Fruit fly (Drosophila melanogaster) whole organism, embryonic: ENCODE measurements around the gene Sps2.

ENCODE experiments used
- Ada2b ChIP-seq: fragments of 200-800 bp; sonication (Bioruptor generic); IDR thresholded peaks from 2 replicates; pipeline ENCODE4 v1.3.6; 2022; ENCODE audit warnings: missing biosample characterization, missing genetic modification characterization
- Bdp1 ChIP-seq: fragments of 200-800 bp; sonication (Bioruptor generic); optimal IDR thresholded peaks from 3 replicates; lab custom pipeline; 2016; ENCODE audit warnings: missing biosample characterization, missing genetic modification characterization
- Bgb ChIP-seq: fragments of 200-800 bp; sonication (Bioruptor generic); IDR thresholded peaks from 2 replicates; pipeline ENCODE4 v1.3.6; 2022; ENCODE audit warnings: missing biosample characterization, missing genetic modification characterization; ENCODE audit not compliant: partially characterized antibody
- BtbVII ChIP-seq: fragments of 200-800 bp; sonication (Bioruptor generic); optimal IDR thresholded peaks from 3 replicates; lab custom pipeline; 2017; ENCODE audit warnings: missing biosample characterization, mild to moderate bottlenecking, missing genetic modification characterization
- CG10209 ChIP-seq: fragments of 200-800 bp; sonication (Bioruptor generic); optimal IDR thresholded peaks from 3 replicates; lab custom pipeline; 2017; ENCODE audit warnings: missing biosample characterization, mild to moderate bottlenecking, missing genetic modification characterization, missing genetic modification reagents
- CG11695 ChIP-seq: fragments of 200-800 bp; sonication (Bioruptor generic); IDR thresholded peaks from 3 replicates; pipeline ENCODE4 v1.3.6; 2022; ENCODE audit warnings: missing biosample characterization, missing genetic modification characterization
- CG13894 ChIP-seq: fragments of 200-800 bp; sonication (Bioruptor generic); optimal IDR thresholded peaks from 3 replicates; lab custom pipeline; 2018; ENCODE audit warnings: missing biosample characterization, mild to moderate bottlenecking, missing genetic modification characterization, moderate library complexity
- CG14014 ChIP-seq: fragments of 200-800 bp; sonication (Bioruptor generic); IDR thresholded peaks from 2 replicates; pipeline ENCODE4 v1.3.6; 2022; ENCODE audit warnings: missing biosample characterization, missing genetic modification characterization
- CG15601 ChIP-seq: fragments of 200-800 bp; sonication (Bioruptor generic); optimal IDR thresholded peaks from 3 replicates; lab custom pipeline; 2019; ENCODE audit warnings: missing biosample characterization, mild to moderate bottlenecking, missing genetic modification characterization, moderate library complexity
- CG15696 ChIP-seq: fragments of 200-800 bp; sonication (Bioruptor generic); optimal IDR thresholded peaks from 2 replicates; lab custom pipeline; 2019; ENCODE audit warnings: missing biosample characterization, mild to moderate bottlenecking, missing genetic modification characterization, moderate library complexity
- CG16815 ChIP-seq: fragments of 200-800 bp; sonication (Bioruptor generic); optimal IDR thresholded peaks from 3 replicates; lab custom pipeline; 2017; ENCODE audit warnings: missing biosample characterization, mild to moderate bottlenecking, missing genetic modification characterization
- CG17359 ChIP-seq: fragments of 200-800 bp; sonication (Bioruptor generic); optimal IDR thresholded peaks from 3 replicates; lab custom pipeline; 2018; ENCODE audit warnings: missing biosample characterization, mild to moderate bottlenecking, missing genetic modification characterization, moderate library complexity
- CG30020 ChIP-seq: fragments of 200-800 bp; optimal IDR thresholded peaks from 2 replicates; lab custom pipeline; 2019; ENCODE audit warnings: missing biosample characterization, mild to moderate bottlenecking, missing genetic modification characterization, moderate library complexity
- CG32532 ChIP-seq: fragments of 200-800 bp; sonication (Bioruptor generic); IDR thresholded peaks from 2 replicates; pipeline ENCODE4 v1.3.6; 2022; ENCODE audit warnings: missing biosample characterization, missing genetic modification characterization
- CG34224 ChIP-seq: fragments of 200-800 bp; sonication (Bioruptor generic); IDR thresholded peaks from 3 replicates; pipeline ENCODE4 v1.3.6; 2022; ENCODE audit warnings: missing biosample characterization, missing genetic modification characterization; ENCODE audit not compliant: partially characterized antibody
- CG3995 ChIP-seq: fragments of 200-800 bp; sonication (Bioruptor generic); optimal IDR thresholded peaks from 3 replicates; lab custom pipeline; 2016; ENCODE audit warnings: missing biosample characterization, missing genetic modification characterization
- CG7271 ChIP-seq: fragments of 200-800 bp; sonication (Bioruptor generic); optimal IDR thresholded peaks from 2 replicates; lab custom pipeline; 2018; ENCODE audit warnings: missing biosample characterization, mild to moderate bottlenecking, missing genetic modification characterization, moderate library complexity
- CG7357 ChIP-seq: fragments of 200-800 bp; sonication (Bioruptor generic); IDR thresholded peaks from 3 replicates; pipeline ENCODE4 v1.3.6; 2022; ENCODE audit warnings: missing biosample characterization, missing genetic modification characterization
- CG7745 ChIP-seq: fragments of 200-800 bp; sonication (Bioruptor generic); optimal IDR thresholded peaks from 2 replicates; lab custom pipeline; 2018; ENCODE audit warnings: missing biosample characterization, mild to moderate bottlenecking, missing genetic modification characterization, moderate library complexity
- CG7963 ChIP-seq: fragments of 200-800 bp; sonication (Bioruptor generic); IDR thresholded peaks from 3 replicates; pipeline ENCODE4 v1.3.6; 2022; ENCODE audit warnings: missing biosample characterization, missing genetic modification characterization; ENCODE audit not compliant: partially characterized antibody
- CG7987 ChIP-seq: fragments of 200-800 bp; sonication (Bioruptor generic); optimal IDR thresholded peaks from 2 replicates; lab custom pipeline; 2018; ENCODE audit warnings: missing biosample characterization, mild to moderate bottlenecking, missing genetic modification characterization, moderate library complexity
- CG9797 ChIP-seq: fragments of 200-800 bp; sonication (Bioruptor generic); optimal IDR thresholded peaks from 3 replicates; lab custom pipeline; 2018; ENCODE audit warnings: missing biosample characterization, mild to moderate bottlenecking, missing genetic modification characterization
- Eip74EF ChIP-seq, 2 experiments: fragments of 200-800 bp in 1 of 2; fragments of >200 bp in 1 of 2; sonication (Bioruptor generic) in 1 of 2; optimal IDR thresholded peaks; 2 replicates each; lab custom pipeline; 2017 to 2019; ENCODE audit warnings: missing biosample characterization in 2 of 2, missing genetic modification characterization in 2 of 2, mild to moderate bottlenecking in 1 of 2, moderate library complexity in 1 of 2
- HLH3B ChIP-seq: fragments of 200-800 bp; sonication (Bioruptor generic); IDR thresholded peaks from 2 replicates; pipeline ENCODE4 v1.3.6; 2022; ENCODE audit warnings: missing biosample characterization, missing genetic modification characterization
- Hsf ChIP-seq: fragments of 200-800 bp; sonication (Bioruptor generic); optimal IDR thresholded peaks from 3 replicates; lab custom pipeline; 2016; ENCODE audit warnings: missing biosample characterization, missing genetic modification characterization
- Kr ChIP-seq: fragments of 200-800 bp; sonication (Bioruptor generic); optimal IDR thresholded peaks from 2 replicates; lab custom pipeline; 2017; ENCODE audit warnings: missing biosample characterization, mild to moderate bottlenecking, missing genetic modification characterization
- Lhr ChIP-seq: fragments of 200-800 bp; sonication (Bioruptor generic); optimal IDR thresholded peaks from 3 replicates; lab custom pipeline; 2017; ENCODE audit warnings: mild to moderate bottlenecking, missing biosample characterization, missing genetic modification reagents, missing genetic modification characterization
- Med ChIP-seq: fragments of 200-800 bp; sonication (Bioruptor generic); peaks from one replicate; lab custom pipeline; 2016; ENCODE audit warnings: missing biosample characterization, missing genetic modification characterization, mild to moderate bottlenecking, inconsistent platforms, moderate library complexity
- PHDP ChIP-seq: fragments of 200-800 bp; sonication (Bioruptor generic); optimal IDR thresholded peaks from 3 replicates; lab custom pipeline; 2018; ENCODE audit warnings: missing biosample characterization, mild to moderate bottlenecking, missing genetic modification characterization, moderate library complexity
- Stat92E ChIP-seq, 3 experiments: fragments of >200 bp in 2 of 3; fragments of 200-800 bp in 1 of 3; sonication (Bioruptor generic) in 1 of 3; optimal IDR thresholded peaks; 2 replicates each; lab custom pipeline; 2017 to 2019; ENCODE audit warnings: missing biosample characterization in 3 of 3, missing genetic modification characterization in 3 of 3, mild to moderate bottlenecking in 1 of 3, moderate library complexity in 1 of 3
- Trl ChIP-seq, 3 experiments: fragments of >200 bp in 2 of 3; fragments of 200-800 bp in 1 of 3; sonication (Bioruptor generic) in 1 of 3; optimal IDR thresholded peaks; 2 replicates in 1 of 3; 3 replicates in 2 of 3; lab custom pipeline; 2016 to 2017; ENCODE audit warnings: missing biosample characterization in 1 of 3, missing genetic modification characterization in 1 of 3
- YL-1 ChIP-seq: fragments of 200-800 bp; sonication (Bioruptor generic); optimal IDR thresholded peaks from 3 replicates; lab custom pipeline; 2017; ENCODE audit warnings: missing biosample characterization, mild to moderate bottlenecking, missing genetic modification characterization
- ash1 ChIP-seq: fragments of 200-800 bp; sonication (Bioruptor generic); optimal IDR thresholded peaks from 2 replicates; lab custom pipeline; 2018; ENCODE audit warnings: missing biosample characterization, mild to moderate bottlenecking, missing genetic modification characterization
- bbx ChIP-seq: fragments of 200-800 bp; sonication (Bioruptor generic); IDR thresholded peaks from 2 replicates; pipeline ENCODE4 v1.3.6; 2022; ENCODE audit warnings: missing biosample characterization, missing genetic modification characterization; ENCODE audit not compliant: partially characterized antibody
- crp ChIP-seq, 2 experiments: fragments of 200-800 bp; sonication (Bioruptor generic); optimal IDR thresholded peaks; 2 replicates in 1 of 2; 3 replicates in 1 of 2; lab custom pipeline; 2017; ENCODE audit warnings: missing biosample characterization in 2 of 2, missing genetic modification characterization in 2 of 2, mild to moderate bottlenecking in 1 of 2, moderate library complexity in 1 of 2
- dmrt11E ChIP-seq: fragments of 200-800 bp; sonication (Bioruptor generic); optimal IDR thresholded peaks from 3 replicates; lab custom pipeline; 2018; ENCODE audit warnings: missing biosample characterization, mild to moderate bottlenecking, missing genetic modification characterization, moderate library complexity
- exex ChIP-seq: fragments of 200-800 bp; sonication (Bioruptor generic); optimal IDR thresholded peaks from 4 replicates; lab custom pipeline; 2018; ENCODE audit warnings: missing biosample characterization, mild to moderate bottlenecking, missing genetic modification characterization, moderate library complexity
- fd3F ChIP-seq: fragments of 200-800 bp; sonication (Bioruptor generic); optimal IDR thresholded peaks from 2 replicates; lab custom pipeline; 2018; ENCODE audit warnings: missing biosample characterization, mild to moderate bottlenecking, missing genetic modification characterization, moderate library complexity
- gro ChIP-seq: fragments of 200-800 bp; sonication (Bioruptor generic); optimal IDR thresholded peaks from 2 replicates; lab custom pipeline; 2016; ENCODE audit warnings: missing biosample characterization, missing genetic modification characterization
- her ChIP-seq: fragments of 200-800 bp; sonication (Bioruptor generic); optimal IDR thresholded peaks from 2 replicates; lab custom pipeline; 2016; ENCODE audit warnings: missing biosample characterization, missing genetic modification characterization
- ind ChIP-seq: fragments of 200-800 bp; sonication (Bioruptor generic); optimal IDR thresholded peaks from 3 replicates; lab custom pipeline; 2016; ENCODE audit warnings: missing biosample characterization, missing genetic modification characterization
- insv ChIP-seq, 2 experiments: fragments of 200-800 bp; sonication (Bioruptor generic); optimal IDR thresholded peaks; 3 replicates each; lab custom pipeline; 2016 to 2018; ENCODE audit warnings: missing biosample characterization in 2 of 2, missing genetic modification characterization in 2 of 2
- lbe ChIP-seq: fragments of 200-800 bp; sonication (Bioruptor generic); optimal IDR thresholded peaks from 2 replicates; lab custom pipeline; 2016; ENCODE audit warnings: missing biosample characterization, mild to moderate bottlenecking, missing genetic modification characterization
- mld ChIP-seq: fragments of 200-800 bp; sonication (Bioruptor generic); IDR thresholded peaks from 3 replicates; pipeline ENCODE4 v1.3.6; 2022; ENCODE audit warnings: missing biosample characterization, missing genetic modification characterization; ENCODE audit not compliant: partially characterized antibody
- pita ChIP-seq: fragments of 200-800 bp; sonication (Bioruptor generic); optimal IDR thresholded peaks from 2 replicates; lab custom pipeline; 2017; ENCODE audit warnings: missing biosample characterization, mild to moderate bottlenecking, missing genetic modification characterization
- ranshi ChIP-seq: fragments of 200-800 bp; sonication (Bioruptor generic); IDR thresholded peaks from 2 replicates; pipeline ENCODE4 v1.3.6; 2022; ENCODE audit warnings: missing biosample characterization, missing genetic modification characterization
- sens ChIP-seq: fragments of 200-800 bp; sonication (Bioruptor generic); peaks from one replicate; lab custom pipeline; 2016; ENCODE audit warnings: missing biosample characterization, missing genetic modification characterization

Sps2 gene

DNA sequence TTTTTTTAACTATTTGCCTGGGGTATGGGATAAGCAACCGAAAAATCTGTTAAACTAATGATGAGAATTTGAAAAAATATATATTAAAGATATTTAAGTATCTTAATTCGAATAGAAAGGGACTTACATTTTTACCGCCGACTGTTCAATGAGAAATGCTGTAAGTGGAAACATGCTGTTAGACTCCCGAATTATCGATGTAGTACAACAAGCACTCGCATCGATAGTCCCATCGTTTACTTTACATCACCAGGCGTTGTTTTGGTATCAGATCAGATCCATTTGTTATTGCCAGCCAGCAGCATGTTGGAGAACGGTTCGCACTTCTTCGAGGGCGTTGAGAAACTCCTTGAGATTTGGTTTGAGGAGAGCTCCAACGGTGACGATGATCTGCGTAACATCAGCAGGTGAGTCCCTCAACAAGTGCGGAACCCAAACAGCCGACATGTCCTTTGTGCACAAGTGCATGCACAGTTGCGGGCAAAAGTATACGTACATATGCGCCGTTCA lies 3.1 kb upstream of the Sps2 start, which contains the start of gene SamDC (continued):
- TF ChIP-seq Kr (no peak), CG9797 (peak; percentile 44), her (peak; percentile 39), ranshi (GFP tag; lab: Robert Waterston, UW) (no peak), CG11695 (GFP tag; lab: Robert Waterston, UW) (0 out of 3 replicates have a peak, but pooled peaks have one; percentile 39), Hsf (peak; percentile 36), gro (GFP tag; lab: Kevin White, UChicago) (peak; percentile 52), Bgb (GFP tag; lab: Robert Waterston, UW) (peak; percentile 93), fd3F (GFP tag; lab: Kevin White, UChicago) (peak; percentile 25), insv (GFP tag; optimal IDR thresholded peaks at IDR 0.05; lab: Kevin White, UChicago) (peak in 1 of 2 experiments; percentile 31), CG17359 (tag; lab: Kevin White, UChicago) (peak; percentile 23), Eip74EF (GFP tag; optimal IDR thresholded peaks at IDR 0.05; lab: Kevin White, UChicago) (peak in 1 of 2 experiments; percentile 94), Lhr (GFP tag; lab: Kevin White, UChicago) (peak; percentile 79), sens (peak; percentile 84), CG7745 (tag; lab: Kevin White, UChicago) (peak; percentile 54), Trl (optimal IDR thresholded peaks at IDR 0.05; lab: Kevin White, UChicago) (no peak), Trl (GFP tag; optimal IDR thresholded peaks at IDR 0.05; lab: Kevin White, UChicago) (peak; percentile 58), YL-1 (peak; percentile 61), Stat92E (GFP tag; optimal IDR thresholded peaks at IDR 0.05; lab: Kevin White, UChicago) (peak in 2 of 3 experiments; percentile 12 to 85), ind (GFP tag; lab: Kevin White, UChicago) (peak; percentile 25), crp (GFP tag; optimal IDR thresholded peaks at IDR 0.05; lab: Kevin White, UChicago) (peak in 1 of 2 experiments; percentile 60), mld (peak; percentile 85), CG13894 (peak; percentile 66), CG15601 (tag; lab: Kevin White, UChicago) (peak; percentile 59), Ada2b (peak; percentile 63), dmrt11E (tag; lab: Kevin White, UChicago) (peak; percentile 38), CG3995 (GFP tag; lab: Kevin White, UChicago) (peak; percentile 8), ash1 (GFP tag; lab: Kevin White, UChicago) (peak; percentile 16), CG34224 (GFP tag; lab: Robert Waterston, UW) (peak; percentile 79), CG10209 (GFP tag; lab: Kevin White, UChicago) (peak; percentile 36), Med (GFP tag; lab: Kevin White, UChicago) (peak; percentile 91), CG16815 (peak; percentile 7), CG7963 (peak; percentile 76), CG14014 (GFP tag; lab: Robert Waterston, UW) (no peak), CG32532 (GFP tag; lab: Robert Waterston, UW) (peak; percentile 42; the same call in 1 of the 2 replicates), CG7271 (tag; lab: Kevin White, UChicago) (no peak), exex (tag; lab: Kevin White, UChicago) (no peak), BtbVII (GFP tag; lab: Kevin White, UChicago) (peak; percentile 36), bbx (peak; percentile 86), CG30020 (tag; lab: Kevin White, UChicago) (peak; percentile 97), PHDP (tag; lab: Kevin White, UChicago) (peak; percentile 63), Bdp1 (GFP tag; lab: Kevin White, UChicago) (no peak), HLH3B (GFP tag; lab: Robert Waterston, UW) (peak; percentile 52; the same call in 1 of the 2 replicates), lbe (peak; percentile 13), CG7357 (GFP tag; lab: Robert Waterston, UW) (peak; percentile 96), pita (GFP tag; lab: Kevin White, UChicago) (no peak), CG7987 (GFP tag; lab: Kevin White, UChicago) (peak; percentile 21), CG15696 (tag; lab: Kevin White, UChicago) (peak; percentile 23)
